Worm (Caenorhabditis elegans): Measurements from ENCODE around the gene ipla-7.

DNA sequence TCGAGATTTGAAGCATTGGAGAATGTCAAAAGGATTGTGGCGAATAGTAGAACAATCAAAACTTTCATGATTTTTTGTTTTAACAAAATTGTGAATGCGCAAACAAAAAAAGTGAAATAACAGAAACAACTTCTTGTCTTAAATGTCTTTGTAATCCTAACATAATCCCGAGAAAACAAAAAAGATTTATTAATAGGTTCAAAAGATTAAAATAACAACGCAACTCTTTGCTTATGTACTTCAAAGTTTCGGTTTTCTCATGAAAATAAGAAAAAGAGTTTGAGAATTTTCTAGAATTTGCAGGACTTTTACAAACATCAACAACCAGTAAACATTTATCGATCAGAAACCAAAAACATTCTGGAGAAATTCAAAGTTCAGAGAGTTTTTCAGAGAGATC lies 27.1 kb upstream of the ipla-7 start, which contains the start of gene ttr-39:
- TF ChIP-seq ref-1 (GFP tag; conservative IDR thresholded peaks at IDR 0.05) (no peak), cog-1 (tag; optimal IDR thresholded peaks at IDR 0.05) (no peak), T22C8.4 (GFP tag; IDR thresholded peaks at IDR 0.05) (no peak), flt-1 (GFP tag; IDR thresholded peaks at IDR 0.05) (no peak), ztf-23 (GFP tag; IDR thresholded peaks at IDR 0.05) (no peak)

All from whole organism, midembryonic.